Fruit fly (Drosophila melanogaster) whole organism, embryonic: ENCODE data around the gene drm.

Experiments used
- Aef1 ChIP-seq: fragments of 200-800 bp; sonication (Bioruptor generic); IDR thresholded peaks from 3 replicates; pipeline ENCODE4 v1.3.6; 2022; ENCODE audit warnings: missing biosample characterization, missing genetic modification characterization
- BEAF-32 ChIP-seq: fragments of 200-800 bp; sonication (Bioruptor generic); optimal IDR thresholded peaks from 3 replicates; lab custom pipeline; 2017; ENCODE audit warnings: missing biosample characterization, missing genetic modification characterization, mild to moderate bottlenecking, moderate library complexity, missing genetic modification reagents
- Bdp1 ChIP-seq: fragments of 200-800 bp; sonication (Bioruptor generic); optimal IDR thresholded peaks from 3 replicates; lab custom pipeline; 2016; ENCODE audit warnings: missing biosample characterization, missing genetic modification characterization
- BtbVII ChIP-seq: fragments of 200-800 bp; sonication (Bioruptor generic); optimal IDR thresholded peaks from 3 replicates; lab custom pipeline; 2017; ENCODE audit warnings: missing biosample characterization, mild to moderate bottlenecking, missing genetic modification characterization
- CG10209 ChIP-seq: fragments of 200-800 bp; sonication (Bioruptor generic); optimal IDR thresholded peaks from 3 replicates; lab custom pipeline; 2017; ENCODE audit warnings: missing biosample characterization, mild to moderate bottlenecking, missing genetic modification characterization, missing genetic modification reagents
- CG10979 ChIP-seq: fragments of 200-800 bp; sonication (Bioruptor generic); optimal IDR thresholded peaks from 2 replicates; lab custom pipeline; 2018; ENCODE audit warnings: missing biosample characterization, mild to moderate bottlenecking, missing genetic modification characterization, moderate library complexity
- CG11456 ChIP-seq: fragments of 200-800 bp; sonication (Bioruptor generic); IDR thresholded peaks from 3 replicates; pipeline ENCODE4 v1.3.6; 2022; ENCODE audit warnings: missing biosample characterization, missing genetic modification characterization
- CG11696 ChIP-seq: fragments of 200-800 bp; sonication (Bioruptor generic); IDR thresholded peaks from 2 replicates; pipeline ENCODE4 v1.3.6; 2022; ENCODE audit warnings: missing biosample characterization, missing genetic modification characterization
- CG1233 ChIP-seq: fragments of 200-800 bp; sonication (Bioruptor generic); optimal IDR thresholded peaks from 4 replicates; lab custom pipeline; 2018; ENCODE audit warnings: missing biosample characterization, mild to moderate bottlenecking, missing genetic modification characterization
- CG12744 ChIP-seq: fragments of 200-800 bp; sonication (Bioruptor generic); optimal IDR thresholded peaks from 2 replicates; lab custom pipeline; 2016; ENCODE audit warnings: missing biosample characterization, missing genetic modification characterization
- CG14014 ChIP-seq: fragments of 200-800 bp; sonication (Bioruptor generic); IDR thresholded peaks from 2 replicates; pipeline ENCODE4 v1.3.6; 2022; ENCODE audit warnings: missing biosample characterization, missing genetic modification characterization
- CG15269 ChIP-seq: fragments of 200-800 bp; sonication (Bioruptor generic); optimal IDR thresholded peaks from 2 replicates; lab custom pipeline; 2018; ENCODE audit warnings: missing biosample characterization, mild to moderate bottlenecking, missing genetic modification characterization, moderate library complexity
- CG17385 ChIP-seq: fragments of 200-800 bp; sonication (Bioruptor generic); optimal IDR thresholded peaks from 3 replicates; lab custom pipeline; 2018; ENCODE audit warnings: missing biosample characterization, mild to moderate bottlenecking, missing genetic modification characterization
- CG1792 ChIP-seq: fragments of 200-800 bp; sonication (Bioruptor generic); optimal IDR thresholded peaks from 2 replicates; lab custom pipeline; 2016; ENCODE audit warnings: missing biosample characterization, missing genetic modification characterization
- CG32772 ChIP-seq: fragments of 200-800 bp; sonication (Bioruptor generic); IDR thresholded peaks from 2 replicates; pipeline ENCODE4 v1.3.6; 2022; ENCODE audit warnings: missing biosample characterization, missing genetic modification characterization
- CG34422 ChIP-seq: fragments of 200-800 bp; sonication (Bioruptor generic); IDR thresholded peaks from 3 replicates; pipeline ENCODE4 v1.3.6; 2022; ENCODE audit warnings: missing biosample characterization, missing genetic modification characterization
- CG3995 ChIP-seq: fragments of 200-800 bp; sonication (Bioruptor generic); optimal IDR thresholded peaks from 3 replicates; lab custom pipeline; 2016; ENCODE audit warnings: missing biosample characterization, missing genetic modification characterization
- CG4282 ChIP-seq: fragments of 200-800 bp; sonication (Bioruptor generic); optimal IDR thresholded peaks from 2 replicates; lab custom pipeline; 2016; ENCODE audit warnings: missing biosample characterization, missing genetic modification characterization
- CG4424 ChIP-seq: fragments of 200-800 bp; sonication (Bioruptor generic); optimal IDR thresholded peaks from 3 replicates; lab custom pipeline; 2016; ENCODE audit warnings: missing biosample characterization, missing genetic modification characterization
- CG4730 ChIP-seq: fragments of 200-800 bp; sonication (Bioruptor generic); IDR thresholded peaks from 2 replicates; pipeline ENCODE4 v1.3.6; 2022; ENCODE audit warnings: missing biosample characterization, missing genetic modification characterization
- CG8924 ChIP-seq: fragments of 200-800 bp; optimal IDR thresholded peaks from 3 replicates; lab custom pipeline; 2019; ENCODE audit warnings: missing biosample characterization, mild to moderate bottlenecking, missing genetic modification characterization, moderate library complexity
- CG9932 ChIP-seq: fragments of 200-800 bp; sonication (Bioruptor generic); IDR thresholded peaks from 2 replicates; pipeline ENCODE4 v1.3.6; 2022; ENCODE audit warnings: missing biosample characterization, missing genetic modification characterization
- Camta ChIP-seq: fragments of 200-800 bp; sonication (Bioruptor generic); optimal IDR thresholded peaks from 2 replicates; lab custom pipeline; 2016; ENCODE audit warnings: missing biosample characterization, missing genetic modification characterization
- CkIIα-i1 ChIP-seq: fragments of 200-800 bp; sonication (Bioruptor generic); IDR thresholded peaks from 2 replicates; pipeline ENCODE4 v1.3.6; 2022; ENCODE audit warnings: missing biosample characterization, missing genetic modification characterization
- GATAe ChIP-seq: fragments of 200-800 bp; sonication (Bioruptor generic); conservative IDR thresholded peaks from 2 replicates; pipeline ENCODE4 v1.3.6; 2022; ENCODE audit warnings: missing biosample characterization, missing genetic modification characterization
- HLH4C ChIP-seq: fragments of 200-800 bp; sonication (Bioruptor generic); IDR thresholded peaks from 3 replicates; pipeline ENCODE4 v1.3.6; 2022; ENCODE audit warnings: missing biosample characterization, missing genetic modification characterization; ENCODE audit not compliant: partially characterized antibody
- HLHmδ ChIP-seq: fragments of 200-800 bp; sonication (Bioruptor generic); optimal IDR thresholded peaks from 2 replicates; lab custom pipeline; 2018; ENCODE audit warnings: missing biosample characterization, mild to moderate bottlenecking, missing genetic modification characterization, moderate library complexity
- HmgD ChIP-seq: fragments of 200-800 bp; sonication (Bioruptor generic); optimal IDR thresholded peaks from 3 replicates; lab custom pipeline; 2016; ENCODE audit warnings: missing biosample characterization, missing genetic modification characterization
- Jarid2 ChIP-seq: fragments of 200-800 bp; sonication (Bioruptor generic); optimal IDR thresholded peaks from 3 replicates; lab custom pipeline; 2017; ENCODE audit warnings: mild to moderate bottlenecking, missing biosample characterization, missing genetic modification reagents, missing genetic modification characterization
- Lpt ChIP-seq: fragments of >200 bp; optimal IDR thresholded peaks from 2 replicates; lab custom pipeline; 2018; ENCODE audit warnings: missing biosample characterization, missing genetic modification characterization
- Nf-YA ChIP-seq: fragments of 200-800 bp; sonication (Bioruptor generic); IDR thresholded peaks from 2 replicates; pipeline ENCODE4 v1.3.6; 2022; ENCODE audit warnings: missing biosample characterization, missing genetic modification characterization
- Sox102F ChIP-seq: fragments of 200-800 bp; sonication (Bioruptor generic); optimal IDR thresholded peaks from 2 replicates; lab custom pipeline; 2018; ENCODE audit warnings: missing biosample characterization, mild to moderate bottlenecking, missing genetic modification characterization, moderate library complexity
- Tbp ChIP-seq: fragments of >200 bp; optimal IDR thresholded peaks from 2 replicates; lab custom pipeline; 2018; ENCODE audit warnings: missing biosample characterization, missing genetic modification characterization
- ab ChIP-seq: fragments of 200-800 bp; sonication (Bioruptor generic); optimal IDR thresholded peaks from 2 replicates; lab custom pipeline; 2016; ENCODE audit warnings: missing biosample characterization, missing genetic modification characterization
- ap ChIP-seq: fragments of 200-800 bp; sonication (Bioruptor generic); IDR thresholded peaks from 2 replicates; pipeline ENCODE4 v1.3.6; 2022; ENCODE audit warnings: missing biosample characterization, missing genetic modification characterization
- ase ChIP-seq: fragments of 200-800 bp; sonication (Bioruptor generic); IDR thresholded peaks from 3 replicates; pipeline ENCODE4 v1.3.6; 2022; ENCODE audit warnings: missing biosample characterization, missing genetic modification characterization
- bigmax ChIP-seq: fragments of 200-800 bp; sonication (Bioruptor generic); optimal IDR thresholded peaks from 2 replicates; lab custom pipeline; 2018; ENCODE audit warnings: missing biosample characterization, mild to moderate bottlenecking, missing genetic modification characterization
- chif ChIP-seq, 2 experiments: fragments of 200-800 bp; sonication (Bioruptor generic); optimal IDR thresholded peaks; 3 replicates each; lab custom pipeline; 2016; ENCODE audit warnings: missing biosample characterization in 2 of 2, missing genetic modification characterization in 2 of 2
- ems ChIP-seq: fragments of 200-800 bp; sonication (Bioruptor generic); optimal IDR thresholded peaks from 3 replicates; lab custom pipeline; 2016; ENCODE audit warnings: missing biosample characterization, missing genetic modification characterization
- gfzf ChIP-seq: fragments of 200-800 bp; sonication (Bioruptor generic); optimal IDR thresholded peaks from 2 replicates; lab custom pipeline; 2016; ENCODE audit warnings: missing biosample characterization, mild to moderate bottlenecking, missing genetic modification characterization, moderate library complexity
- grau ChIP-seq: fragments of 200-800 bp; optimal IDR thresholded peaks from 3 replicates; lab custom pipeline; 2019; ENCODE audit warnings: missing biosample characterization, mild to moderate bottlenecking, missing genetic modification characterization, moderate library complexity
- her ChIP-seq: fragments of 200-800 bp; sonication (Bioruptor generic); optimal IDR thresholded peaks from 2 replicates; lab custom pipeline; 2016; ENCODE audit warnings: missing biosample characterization, missing genetic modification characterization
- lbe ChIP-seq: fragments of 200-800 bp; sonication (Bioruptor generic); optimal IDR thresholded peaks from 2 replicates; lab custom pipeline; 2016; ENCODE audit warnings: missing biosample characterization, mild to moderate bottlenecking, missing genetic modification characterization
- nerfin-2 ChIP-seq: fragments of 200-800 bp; sonication (Bioruptor generic); IDR thresholded peaks from 2 replicates; pipeline ENCODE4 v1.3.6; 2022; ENCODE audit warnings: missing biosample characterization, missing genetic modification characterization; ENCODE audit not compliant: partially characterized antibody
- nom ChIP-seq: fragments of 200-800 bp; sonication (Bioruptor generic); optimal IDR thresholded peaks from 2 replicates; lab custom pipeline; 2017; ENCODE audit warnings: missing biosample characterization, missing genetic modification characterization, mild to moderate bottlenecking, moderate library complexity, missing genetic modification reagents
- pan ChIP-seq, 4 experiments: fragments of >200 bp in 3 of 4; fragments of 200-800 bp in 1 of 4; sonication (Bioruptor generic) in 1 of 4; optimal IDR thresholded peaks in 3 of 4; IDR thresholded peaks in 1 of 4; 2 replicates each; pipeline versions ENCODE4 v1.3.6 to Lab custom; 2017 to 2022; ENCODE audit warnings: missing biosample characterization in 2 of 4, missing genetic modification characterization in 2 of 4, mixed read lengths in 1 of 4
- rib ChIP-seq: fragments of 200-800 bp; sonication (Bioruptor generic); IDR thresholded peaks from 2 replicates; pipeline ENCODE4 v1.3.6; 2022; ENCODE audit warnings: missing biosample characterization, missing genetic modification characterization
- sens-2 ChIP-seq: fragments of 200-800 bp; sonication (Bioruptor generic); IDR thresholded peaks from 2 replicates; pipeline ENCODE4 v1.3.6; 2022; ENCODE audit warnings: missing biosample characterization, missing genetic modification characterization
- so ChIP-seq: fragments of 200-800 bp; sonication (Bioruptor generic); IDR thresholded peaks from 3 replicates; pipeline ENCODE4 v1.3.6; 2022; ENCODE audit warnings: missing biosample characterization, missing genetic modification characterization
- toy ChIP-seq: fragments of 200-800 bp; sonication (Bioruptor generic); IDR thresholded peaks from 2 replicates; pipeline ENCODE4 v1.3.6; 2022; ENCODE audit warnings: missing biosample characterization, missing genetic modification characterization
- twi ChIP-seq: fragments of 200-800 bp; optimal IDR thresholded peaks from 2 replicates; lab custom pipeline; 2019; ENCODE audit warnings: missing biosample characterization, mild to moderate bottlenecking, missing genetic modification characterization, moderate library complexity

Gene drm

dm6 chr2L:3555408-3556058 is 16.5 kb downstream of the drm start (continued):
- TF ChIP-seq so (GFP tag; lab: Robert Waterston, UW) (no peak), CG17385 (no peak), ems (GFP tag; lab: Kevin White, UChicago) (no peak), Lpt (GFP tag; lab: Kevin White, UChicago) (no peak), Camta (no peak), CG10979 (peak; percentile 55), her (GFP tag; lab: Kevin White, UChicago) (no peak), BEAF-32 (GFP tag; lab: Kevin White, UChicago) (peak; percentile 56), sens-2 (GFP tag; lab: Robert Waterston, UW) (0 out of 2 replicates have a peak, but pooled peaks have one; percentile 13), CG1233 (peak; percentile 27), HmgD (GFP tag; lab: Kevin White, UChicago) (no peak), bigmax (no peak), HLHmδ (GFP tag; lab: Kevin White, UChicago) (no peak), Nf-YA (GFP tag; lab: Robert Waterston, UW) (no peak), CG34422 (GFP tag; lab: Robert Waterston, UW) (peak; percentile 54; the same call in 2 of the 3 replicates), Aef1 (GFP tag; lab: Robert Waterston, UW) (no peak), CG4282 (no peak), ab (GFP tag; lab: Kevin White, UChicago) (no peak), HLH4C (GFP tag; lab: Robert Waterston, UW) (no peak), CG14014 (GFP tag; lab: Robert Waterston, UW) (no peak), gfzf (no peak), toy (GFP tag; lab: Robert Waterston, UW) (no peak), Jarid2 (GFP tag; lab: Kevin White, UChicago) (no peak), CG10209 (GFP tag; lab: Kevin White, UChicago) (no peak), rib (GFP tag; lab: Robert Waterston, UW) (no peak), GATAe (GFP tag; lab: Robert Waterston, UW) (no peak), ap (GFP tag; lab: Robert Waterston, UW) (no peak), Bdp1 (GFP tag; lab: Kevin White, UChicago) (no peak), CG8924 (no peak), CG32772 (GFP tag; lab: Robert Waterston, UW) (0 out of 2 replicates have a peak, but pooled peaks have one; percentile 23), chif (GFP tag; optimal IDR thresholded peaks at IDR 0.05; lab: Kevin White, UChicago) (no peak), nom (no peak), CkIIα-i1 (GFP tag; lab: Robert Waterston, UW) (no peak), lbe (GFP tag; lab: Kevin White, UChicago) (no peak), Tbp (no peak), BtbVII (GFP tag; lab: Kevin White, UChicago) (no peak), CG11456 (GFP tag; lab: Robert Waterston, UW) (no peak), grau (tag; lab: Kevin White, UChicago) (no peak), nerfin-2 (GFP tag; lab: Robert Waterston, UW) (no peak), CG3995 (no peak), pan (optimal IDR thresholded peaks at IDR 0.05; lab: Kevin White, UChicago) (no peak), pan (GFP tag; optimal IDR thresholded peaks at IDR 0.05 in 1 of 2, IDR thresholded peaks at IDR 0.05 in 1 of 2) (no peak), CG9932 (GFP tag; lab: Robert Waterston, UW) (no peak), CG12744 (no peak), CG4730 (no peak), CG1792 (GFP tag; lab: Kevin White, UChicago) (no peak), CG11696 (GFP tag; lab: Robert Waterston, UW) (no peak), twi (tag; lab: Kevin White, UChicago) (peak; percentile 3), CG4424 (GFP tag; lab: Kevin White, UChicago) (peak; percentile 50), ase (GFP tag; lab: Robert Waterston, UW) (no peak), CG15269 (no peak), Sox102F (GFP tag; lab: Kevin White, UChicago) (peak; percentile 23)
